Worm (Caenorhabditis elegans): ENCODE results near the gene chil-4.

DNA sequence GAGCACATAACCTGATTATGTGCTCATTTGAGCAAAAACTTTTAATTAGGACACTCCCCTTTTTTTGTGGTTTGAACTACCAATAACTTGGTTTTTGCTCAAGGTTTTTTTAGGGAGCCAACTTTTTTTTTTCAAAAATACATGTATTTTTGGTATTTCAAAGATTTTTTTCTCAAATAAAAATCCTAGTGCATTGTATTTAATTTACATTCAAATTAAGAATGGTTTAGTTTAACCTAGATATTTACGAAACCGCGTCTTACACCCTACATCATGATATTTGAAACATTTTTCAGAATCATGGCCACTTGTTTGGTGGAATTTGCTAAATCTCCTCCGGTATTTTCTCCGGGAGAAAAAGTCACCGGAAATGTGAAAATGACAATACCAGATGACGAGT, 20.6 kb downstream of the chil-4 start, which contains the start of gene arrd-5:
- TF ChIP-seq ztf-11 (tag; optimal IDR thresholded peaks at IDR 0.05) (no peak), snpc-4 (tag; optimal IDR thresholded peaks at IDR 0.05) (no peak)
